Worm (Caenorhabditis elegans) whole organism, L4 larva: ENCODE data around the gene sre-30.
A peak's percentile ranks its signal among the peaks of the same experiment; 100 is the strongest.

ENCODE experiments used
- D1046.2 ChIP-seq: fragments of 200-800 bp; sonication (Bioruptor generic); IDR thresholded peaks from 2 replicates; pipeline ENCODE4 v1.3.6; 2022; ENCODE audit warnings: missing genetic modification characterization, missing compliant biosample characterization
- F49E8.2 ChIP-seq: sonication (generic microtip); optimal IDR thresholded peaks from 2 replicates; lab custom pipeline; 2016; ENCODE audit warnings: missing compliant biosample characterization, mild to moderate bottlenecking, missing genetic modification characterization, borderline replicate concordance
- T20F7.1 ChIP-seq: fragments of 200-800 bp; sonication (Bioruptor generic); optimal IDR thresholded peaks from 2 replicates; lab custom pipeline; 2018; ENCODE audit warnings: mild to moderate bottlenecking, missing genetic modification characterization, missing compliant biosample characterization
- Y105C5A.15 ChIP-seq: fragments of 200-800 bp; sonication (Bioruptor generic); IDR thresholded peaks from 2 replicates; pipeline ENCODE4 v1.3.6; 2022; ENCODE audit warnings: missing genetic modification characterization, missing compliant biosample characterization
- Y75B8A.6 ChIP-seq: fragments of 200-800 bp; sonication (Bioruptor generic); IDR thresholded peaks from 2 replicates; pipeline ENCODE4 v1.3.6; 2022; ENCODE audit warnings: missing genetic modification reagents, missing genetic modification characterization, missing compliant biosample characterization
- aha-1 ChIP-seq: fragments of 150-350 bp; peaks from one replicate; lab custom pipeline; 2014; ENCODE audit warnings: missing biosample characterization, missing genetic modification characterization
- aly-2 ChIP-seq: sonication (generic microtip); optimal IDR thresholded peaks from 2 replicates; lab custom pipeline; 2018; ENCODE audit warnings: missing biosample characterization, missing genetic modification characterization
- arid-1 ChIP-seq: fragments of 200-800 bp; sonication (Bioruptor generic); conservative IDR thresholded peaks from 2 replicates; pipeline ENCODE4 v1.3.6; 2022; ENCODE audit warnings: missing genetic modification reagents, missing genetic modification characterization, missing compliant biosample characterization
- ceh-20 ChIP-seq: fragments of 200-800 bp; sonication (Bioruptor generic); IDR thresholded peaks from 2 replicates; pipeline ENCODE4 v1.3.6; 2022; ENCODE audit warnings: missing genetic modification reagents, missing genetic modification characterization, missing compliant biosample characterization
- ceh-44 ChIP-seq: fragments of 200-800 bp; sonication (Bioruptor generic); IDR thresholded peaks from 2 replicates; pipeline ENCODE4 v1.3.6; 2022; ENCODE audit warnings: missing genetic modification reagents, missing genetic modification characterization, missing compliant biosample characterization
- ceh-62 ChIP-seq: sonication (generic microtip); optimal IDR thresholded peaks from 2 replicates; lab custom pipeline; 2017; ENCODE audit warnings: missing biosample characterization, missing genetic modification characterization
- cey-2 ChIP-seq: sonication (generic microtip); optimal IDR thresholded peaks from 3 replicates; lab custom pipeline; 2017; ENCODE audit warnings: missing genetic modification characterization, mild to moderate bottlenecking, missing compliant biosample characterization, antibody characterized with exemption, borderline replicate concordance; ENCODE audit not compliant: insufficient read depth
- daf-16 ChIP-seq, 3 experiments: sonication (generic microtip); optimal IDR thresholded peaks; 2 replicates each; lab custom pipeline; 2016 to 2017; ENCODE audit warnings: missing genetic modification characterization in 3 of 3, missing genetic modification reagents in 3 of 3, mild to moderate bottlenecking in 2 of 3, missing compliant biosample characterization in 2 of 3, missing biosample characterization in 1 of 3, moderate library complexity in 1 of 3
- dmd-9 ChIP-seq: fragments of 200-800 bp; sonication (Bioruptor generic); IDR thresholded peaks from 2 replicates; pipeline ENCODE4 v1.3.6; 2022; ENCODE audit warnings: missing genetic modification reagents, missing genetic modification characterization, missing compliant biosample characterization
- fkh-10 ChIP-seq: fragments of 150-350 bp; optimal IDR thresholded peaks from 2 replicates; lab custom pipeline; 2014; ENCODE audit warnings: missing biosample characterization, missing genetic modification reagents, missing genetic modification characterization
- gei-8 ChIP-seq: fragments of 200-800 bp; sonication (Bioruptor generic); optimal IDR thresholded peaks from 2 replicates; lab custom pipeline; 2018; ENCODE audit warnings: mild to moderate bottlenecking, missing genetic modification characterization, missing compliant biosample characterization
- hif-1 ChIP-seq, 2 experiments: sonication (generic microtip); optimal IDR thresholded peaks; 2 replicates each; lab custom pipeline; 2016 to 2017; ENCODE audit warnings: missing compliant biosample characterization in 2 of 2, missing genetic modification characterization in 2 of 2, missing genetic modification reagents in 2 of 2, missing genotype in 2 of 2, mild to moderate bottlenecking in 1 of 2
- hmg-1.1 ChIP-seq: fragments of 200-800 bp; sonication (Bioruptor generic); IDR thresholded peaks from 2 replicates; pipeline ENCODE4 v1.3.6; 2022; ENCODE audit warnings: missing genetic modification reagents, missing genetic modification characterization, missing compliant biosample characterization
- lin-13 ChIP-seq: fragments of 150-350 bp; optimal IDR thresholded peaks from 2 replicates; lab custom pipeline; 2014; ENCODE audit warnings: missing biosample characterization, missing genetic modification reagents, missing genetic modification characterization
- lin-29 ChIP-seq: fragments of 200-800 bp; sonication (Bioruptor generic); IDR thresholded peaks from 2 replicates; pipeline ENCODE4 v1.3.6; 2022; ENCODE audit warnings: missing genetic modification reagents, missing genetic modification characterization, missing compliant biosample characterization
- lin-38 ChIP-seq: fragments of 200-800 bp; sonication (Bioruptor generic); IDR thresholded peaks from 2 replicates; pipeline ENCODE4 v1.3.6; 2022; ENCODE audit warnings: missing genetic modification reagents, missing genetic modification characterization, missing compliant biosample characterization
- lin-39 ChIP-seq: fragments of 150-350 bp; optimal IDR thresholded peaks from 2 replicates; lab custom pipeline; 2014; ENCODE audit warnings: missing biosample characterization, missing genetic modification reagents, missing genetic modification characterization
- lir-3 ChIP-seq: sonication (generic microtip); optimal IDR thresholded peaks from 2 replicates; lab custom pipeline; 2016; ENCODE audit warnings: mild to moderate bottlenecking, missing genetic modification characterization, missing compliant biosample characterization
- lsy-2 ChIP-seq, 2 experiments: fragments of 150-350 bp in 1 of 2; sonication (generic microtip) in 1 of 2; optimal IDR thresholded peaks; 2 replicates each; lab custom pipeline; 2014 to 2017; ENCODE audit warnings: missing biosample characterization in 2 of 2, missing genetic modification characterization in 2 of 2
- madf-9 ChIP-seq: fragments of 200-800 bp; sonication (Bioruptor generic); conservative IDR thresholded peaks from 2 replicates; pipeline ENCODE4 v1.3.6; 2022; ENCODE audit warnings: missing genetic modification reagents, missing genetic modification characterization, missing compliant biosample characterization
- mes-2 ChIP-seq: sonication (generic microtip); optimal IDR thresholded peaks from 2 replicates; lab custom pipeline; 2016; ENCODE audit warnings: missing genotype, mild to moderate bottlenecking, missing genetic modification characterization, missing compliant biosample characterization; ENCODE audit not compliant: poor library complexity, severe bottlenecking
- mxl-3 ChIP-seq: fragments of 200-800 bp; sonication (Bioruptor generic); optimal IDR thresholded peaks from 2 replicates; lab custom pipeline; 2018; ENCODE audit warnings: mild to moderate bottlenecking, missing genetic modification characterization, missing compliant biosample characterization
- nhr-102 ChIP-seq: sonication (generic microtip); optimal IDR thresholded peaks from 2 replicates; lab custom pipeline; 2016; ENCODE audit warnings: mild to moderate bottlenecking, missing genetic modification characterization, moderate library complexity, missing compliant biosample characterization
- nhr-111 ChIP-seq: fragments of 200-800 bp; sonication (Bioruptor generic); optimal IDR thresholded peaks from 2 replicates; lab custom pipeline; 2018; ENCODE audit warnings: mild to moderate bottlenecking, missing genetic modification characterization, missing compliant biosample characterization
- nhr-25 ChIP-seq: sonication (generic microtip); optimal IDR thresholded peaks from 2 replicates; lab custom pipeline; 2017; ENCODE audit warnings: missing genetic modification characterization, mild to moderate bottlenecking, missing compliant biosample characterization, antibody characterized with exemption, moderate library complexity, borderline replicate concordance; ENCODE audit not compliant: insufficient read depth
- nhr-41 ChIP-seq: fragments of 200-800 bp; sonication (Bioruptor generic); IDR thresholded peaks from 2 replicates; pipeline ENCODE4 v1.3.6; 2022; ENCODE audit warnings: missing genetic modification reagents, missing genetic modification characterization, missing compliant biosample characterization
- nhr-6 ChIP-seq: fragments of 150-350 bp; optimal IDR thresholded peaks from 2 replicates; lab custom pipeline; 2014; ENCODE audit warnings: missing biosample characterization, missing genetic modification characterization
- nhr-76 ChIP-seq: fragments of 150-350 bp; optimal IDR thresholded peaks from 2 replicates; lab custom pipeline; 2014; ENCODE audit warnings: missing biosample characterization, missing genetic modification characterization
- nhr-77 ChIP-seq: fragments of 150-350 bp; optimal IDR thresholded peaks from 2 replicates; lab custom pipeline; 2014; ENCODE audit warnings: missing biosample characterization, missing genetic modification characterization
- saeg-2 ChIP-seq: fragments of 200-800 bp; sonication (Bioruptor generic); IDR thresholded peaks from 2 replicates; pipeline ENCODE4 v1.3.6; 2022; ENCODE audit warnings: missing genetic modification reagents, missing genetic modification characterization, missing compliant biosample characterization
- set-16 ChIP-seq: fragments of 200-800 bp; sonication (Bioruptor generic); IDR thresholded peaks from 2 replicates; pipeline ENCODE4 v1.3.6; 2022; ENCODE audit warnings: missing genetic modification reagents, missing genetic modification characterization, missing compliant biosample characterization
- skn-1 ChIP-seq: fragments of 150-350 bp; optimal IDR thresholded peaks from 2 replicates; lab custom pipeline; 2014; ENCODE audit warnings: missing biosample characterization, missing genetic modification characterization
- tag-97 ChIP-seq: fragments of 200-800 bp; sonication (Bioruptor generic); IDR thresholded peaks from 2 replicates; pipeline ENCODE4 v1.3.6; 2022; ENCODE audit warnings: missing genetic modification characterization, missing compliant biosample characterization
- unc-130 ChIP-seq: sonication (generic microtip); optimal IDR thresholded peaks from 2 replicates; lab custom pipeline; 2016; ENCODE audit warnings: missing genetic modification reagents, missing genetic modification characterization, missing compliant biosample characterization
- unc-39 ChIP-seq: sonication (generic microtip); optimal IDR thresholded peaks from 2 replicates; lab custom pipeline; 2017; ENCODE audit warnings: missing biosample characterization, missing genetic modification characterization
- unc-62 ChIP-seq, 3 experiments: fragments of 150-350 bp in 1 of 3; sonication (generic microtip); optimal IDR thresholded peaks in 2 of 3; peaks in 1 of 3; 1 replicate in 1 of 3; 2 replicates in 2 of 3; lab custom pipeline; 2014 to 2017; ENCODE audit warnings: missing biosample characterization in 3 of 3, missing genetic modification characterization in 3 of 3, missing genetic modification reagents in 3 of 3, missing genotype in 1 of 3
- vab-7 ChIP-seq: fragments of 200-800 bp; sonication (Bioruptor generic); IDR thresholded peaks from 2 replicates; pipeline ENCODE4 v1.3.6; 2022; ENCODE audit warnings: missing genetic modification reagents, missing genetic modification characterization, missing compliant biosample characterization
- zag-1 ChIP-seq: fragments of 150-350 bp; optimal IDR thresholded peaks from 2 replicates; lab custom pipeline; 2014; ENCODE audit warnings: missing biosample characterization, missing genetic modification characterization
- zfp-2 ChIP-seq: sonication (generic microtip); optimal IDR thresholded peaks from 2 replicates; lab custom pipeline; 2016; ENCODE audit warnings: mild to moderate bottlenecking, missing genetic modification characterization, missing compliant biosample characterization
- ztf-7 ChIP-seq: fragments of 150-350 bp; optimal IDR thresholded peaks from 2 replicates; lab custom pipeline; 2014; ENCODE audit warnings: missing biosample characterization, missing genetic modification characterization

sre-30 gene

ce11 chrII:12378793-12379192 lies 27.5 kb downstream of the sre-30 start (continued):
- TF ChIP-seq nhr-102 (tag; lab: Kevin White, UChicago) (no peak), zfp-2 (tag; lab: Kevin White, UChicago) (no peak), nhr-111 (no peak), nhr-77 (tag; lab: Kevin White, UChicago) (no peak), F49E8.2 (no peak), saeg-2 (GFP tag; lab: Robert Waterston, UW) (no peak), lin-39 (tag; lab: Kevin White, UChicago) (no peak), nhr-41 (GFP tag; lab: Robert Waterston, UW) (no peak), aly-2 (tag; lab: Kevin White, UChicago) (no peak), daf-16 (GFP tag; optimal IDR thresholded peaks at IDR 0.05; lab: Kevin White, UChicago) (peak in 1 of 2 experiments; percentile 65), daf-16 (tag; optimal IDR thresholded peaks at IDR 0.05; lab: Kevin White, UChicago) (peak; percentile 66), mes-2 (peak; percentile 33)
- TF ChIP-seq, all 104 proteins: peak for 9

ce11 chrII:12373921-12374320 lies 32.4 kb downstream of the sre-30 start:
- TF ChIP-seq unc-62 (GFP tag; optimal IDR thresholded peaks at IDR 0.05 in 1 of 2; lab: Kevin White, UChicago) = peak in 1 of 2 experiments; percentile 98
- TF ChIP-seq unc-62 (tag; optimal IDR thresholded peaks at IDR 0.05; lab: Kevin White, UChicago) = no peak
- TF ChIP-seq lsy-2 (tag; optimal IDR thresholded peaks at IDR 0.05; lab: Kevin White, UChicago) = peak in 1 of 2 experiments; percentile 16
- TF ChIP-seq dmd-9 = no peak
- no peak for TF ChIP-seq unc-39 (tag; lab: Kevin White, UChicago)
- TF ChIP-seq hmg-1.1 = 0 out of 2 replicates have a peak, but pooled peaks have one; percentile 14
- no peak for TF ChIP-seq zag-1 (tag; lab: Kevin White, UChicago)
- TF ChIP-seq vab-7 (GFP tag; lab: Robert Waterston, UW) = peak; percentile 28; the same call in 1 of the 2 replicates
- TF ChIP-seq set-16 (GFP tag; lab: Robert Waterston, UW) = no peak
- TF ChIP-seq aha-1 (tag; lab: Kevin White, UChicago) = peak; percentile 92
- TF ChIP-seq fkh-10 (GFP tag; lab: Kevin White, UChicago) = peak; percentile 55
- TF ChIP-seq lir-3 (tag; lab: Kevin White, UChicago) = no peak
- TF ChIP-seq ztf-7 (tag; lab: Kevin White, UChicago) = no peak

DNA sequence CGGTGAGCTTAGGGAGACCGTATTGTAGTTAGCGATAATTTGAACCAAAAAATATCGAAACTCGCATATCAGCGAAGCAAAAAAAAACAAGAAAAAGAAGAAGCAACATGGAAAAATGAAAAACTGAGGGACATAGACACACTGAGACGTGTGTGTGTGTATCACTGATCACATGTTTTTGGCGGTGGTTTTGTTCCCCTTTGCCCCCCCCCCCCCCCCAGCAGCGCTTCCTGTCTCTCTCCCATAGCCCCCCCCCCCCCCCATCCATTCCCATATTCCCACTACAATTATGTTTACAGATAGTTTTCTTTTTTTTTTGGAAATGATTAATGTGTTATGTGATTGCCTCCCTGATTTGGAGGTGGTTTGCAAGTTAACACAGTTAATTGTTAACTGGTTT lies 37.1 kb downstream of the sre-30 start:
- no peak for TF ChIP-seq mxl-3
- TF ChIP-seq unc-130 (GFP tag; lab: Kevin White, UChicago) = no peak
- no peak for TF ChIP-seq ztf-7 (tag; lab: Kevin White, UChicago)
- TF ChIP-seq set-16 (GFP tag; lab: Robert Waterston, UW) = peak; percentile 66
- no peak for TF ChIP-seq lin-38 (GFP tag; lab: Robert Waterston, UW)
- no peak for TF ChIP-seq ceh-20 (GFP tag; lab: Robert Waterston, UW)
- no peak for TF ChIP-seq cey-2 (tag; lab: Kevin White, UChicago)
- no peak for TF ChIP-seq tag-97 (GFP tag; lab: Robert Waterston, UW)
- no peak for TF ChIP-seq T20F7.1 (GFP tag; lab: Kevin White, UChicago)
- TF ChIP-seq lin-29 = no peak
- peak in 1 of 2 experiments; percentile 16 for TF ChIP-seq hif-1 (tag; optimal IDR thresholded peaks at IDR 0.05; lab: Kevin White, UChicago)
- TF ChIP-seq Y105C5A.15 (GFP tag; lab: Robert Waterston, UW) = no peak
- TF ChIP-seq nhr-102 (tag; lab: Kevin White, UChicago) = no peak

DNA sequence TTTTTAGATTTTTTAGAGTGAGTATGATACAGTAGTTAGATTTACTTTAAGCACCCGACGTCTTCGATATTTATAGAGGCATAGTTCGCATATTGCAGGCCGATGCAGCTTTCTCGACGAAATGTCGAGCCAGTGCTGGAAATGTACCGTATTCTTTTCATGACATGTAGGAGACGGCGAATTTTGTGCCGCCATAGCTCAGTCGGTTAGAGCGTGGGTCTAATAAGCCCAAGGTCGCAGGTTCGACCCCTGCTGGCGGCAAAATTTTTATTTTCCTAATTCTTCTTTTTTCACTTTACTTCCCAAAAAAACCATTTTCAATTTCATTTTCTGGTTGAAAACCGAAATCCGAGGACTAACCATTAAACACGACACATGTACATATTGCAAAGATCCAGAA lies 44.0 kb downstream of the sre-30 start:
- TF ChIP-seq skn-1 (tag; lab: Kevin White, UChicago) (no peak), nhr-76 (no peak), D1046.2 (GFP tag; lab: Robert Waterston, UW) (no peak), unc-130 (GFP tag; lab: Kevin White, UChicago) (no peak), ceh-62 (no peak), lin-13 (GFP tag; lab: Kevin White, UChicago) (no peak), madf-9 (GFP tag; lab: Robert Waterston, UW) (0 out of 2 replicates have a peak, but pooled peaks have one; percentile 29), arid-1 (GFP tag; lab: Robert Waterston, UW) (0 out of 2 replicates have a peak, but pooled peaks have one; percentile 11), nhr-6 (tag; lab: Kevin White, UChicago) (no peak), ceh-44 (GFP tag; lab: Robert Waterston, UW) (0 out of 2 replicates have a peak, but pooled peaks have one; percentile 12), ceh-20 (GFP tag; lab: Robert Waterston, UW) (no peak), unc-62 (GFP tag; optimal IDR thresholded peaks at IDR 0.05 in 1 of 2; lab: Kevin White, UChicago) (no peak), unc-62 (tag; optimal IDR thresholded peaks at IDR 0.05; lab: Kevin White, UChicago) (no peak), nhr-25 (tag; lab: Kevin White, UChicago) (no peak), gei-8 (no peak), Y75B8A.6 (GFP tag; lab: Robert Waterston, UW) (no peak)
